Fruit fly (Drosophila melanogaster) S2 (cell line): ENCODE data around the gene Taf11.

Experiments used
- CG8478 ChIP-seq: fragments of >200 bp; optimal IDR thresholded peaks from 2 replicates; lab custom pipeline; 2018
- CTCF ChIP-seq, 2 experiments: fragments of >200 bp; optimal IDR thresholded peaks; 2 replicates each; lab custom pipeline; 2018

DNA sequence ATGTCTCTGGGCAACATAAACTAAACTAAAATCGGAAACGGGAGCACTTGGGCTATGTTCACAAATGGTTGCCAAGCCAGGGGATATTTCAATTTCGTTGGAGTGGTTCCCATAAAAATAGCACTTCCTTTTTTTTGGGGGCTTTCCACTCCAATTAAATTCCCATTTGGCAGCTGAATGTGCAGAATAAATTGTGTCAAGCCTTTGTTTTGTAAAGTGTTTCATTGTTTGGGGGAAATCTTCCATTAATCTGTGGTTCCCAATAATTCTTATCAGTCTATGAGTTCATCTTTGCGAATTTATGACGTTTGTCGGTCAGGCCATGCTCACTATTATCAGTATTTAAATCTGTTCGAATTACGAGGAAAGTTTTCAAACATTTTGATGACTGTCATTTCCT is 14.9 kb upstream of the Taf11 start:
- TF ChIP-seq CG8478 (lab: Kevin White, UChicago) (no peak), CTCF (optimal IDR thresholded peaks at IDR 0.05; lab: Kevin White, UChicago) (no peak)
